Fruit fly (Drosophila melanogaster): ENCODE results near the gene CG31337.

dm6 chr3R:13553875-13554399 is 8.7 kb upstream of the CG31337 start:
- no peak for TF ChIP-seq CG8478 (optimal IDR thresholded peaks at IDR 0.05)
- no peak for TF ChIP-seq CTCF (optimal IDR thresholded peaks at IDR 0.05)

Data from S2 (cell line).